Worm (Caenorhabditis elegans): ENCODE results near the gene bigr-1.
A peak's percentile ranks its signal among the peaks of the same experiment; 100 is the strongest.

Gene bigr-1

DNA sequence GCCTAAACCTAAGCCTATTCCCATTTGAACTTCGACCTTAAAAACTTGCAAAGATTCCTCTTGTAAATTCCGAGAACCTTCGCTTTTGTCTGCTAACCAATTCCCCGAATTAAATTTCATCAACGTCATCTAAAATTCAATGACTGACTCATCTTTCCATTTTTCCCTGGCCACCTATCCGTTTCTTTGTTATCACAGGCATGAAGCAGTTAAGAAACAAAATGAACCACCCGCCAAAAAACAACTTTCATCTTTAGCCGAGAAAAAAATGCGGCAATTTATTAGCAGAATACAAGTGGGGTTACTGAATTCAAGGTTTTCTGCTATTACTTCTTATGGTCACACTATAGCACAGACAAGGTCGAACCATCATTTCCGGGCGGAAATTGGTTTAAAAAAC, 23.3 kb downstream of the bigr-1 start:
- TF ChIP-seq dmd-9 (GFP tag; IDR thresholded peaks at IDR 0.05) (no peak), F26F4.8 (GFP tag; conservative IDR thresholded peaks at IDR 0.05) (no peak), lsy-2 (tag; optimal IDR thresholded peaks at IDR 0.05) (no peak), dmd-6 (GFP tag; IDR thresholded peaks at IDR 0.05) (no peak), arid-1 (GFP tag; conservative IDR thresholded peaks at IDR 0.05) (no peak), mes-2 (tag; optimal IDR thresholded peaks at IDR 0.05; ENCODE audit: poor library complexity, severe bottlenecking) (no peak), nhr-102 (tag; optimal IDR thresholded peaks at IDR 0.05) (no peak), ceh-82 (tag; optimal IDR thresholded peaks at IDR 0.05) (no peak), tag-97 (GFP tag; IDR thresholded peaks at IDR 0.05) (no peak), aha-1 (tag) (no peak), ceh-28 (tag; optimal IDR thresholded peaks at IDR 0.05) (no peak), mxl-2 (GFP tag; conservative IDR thresholded peaks at IDR 0.05) (no peak), gei-8 (GFP tag; optimal IDR thresholded peaks at IDR 0.05) (no peak), mdl-1 (tag; optimal IDR thresholded peaks at IDR 0.05) (no peak), pqm-1 (tag; optimal IDR thresholded peaks at IDR 0.05) (no peak), fos-1 (tag; optimal IDR thresholded peaks at IDR 0.05) (no peak), zag-1 (tag; optimal IDR thresholded peaks at IDR 0.05) (no peak)

- TF ChIP-seq nhr-28 (tag; optimal IDR thresholded peaks at IDR 0.05), result peak; percentile 46
- TF ChIP-seq ztf-11 (tag; optimal IDR thresholded peaks at IDR 0.05), result no peak
- TF ChIP-seq zag-1 (tag; optimal IDR thresholded peaks at IDR 0.05), result no peak
- TF ChIP-seq snpc-4 (tag; optimal IDR thresholded peaks at IDR 0.05), result no peak
These were observed 24.3 kb downstream of the bigr-1 start for ce11 chrII:11205783-11206182.

ce11 chrII:11211661-11212060, 30.2 kb downstream of the bigr-1 start:
- TF ChIP-seq hmg-1.1 (GFP tag; IDR thresholded peaks at IDR 0.05) (peak; percentile 33; the same call in 1 of the 2 replicates), egl-43 (GFP tag; IDR thresholded peaks at IDR 0.05) (peak; percentile 52; the same call in 1 of the 2 replicates), set-16 (GFP tag; IDR thresholded peaks at IDR 0.05) (peak; percentile 80), lim-7 (GFP tag; IDR thresholded peaks at IDR 0.05) (peak; percentile 38), T26A8.4 (GFP tag; IDR thresholded peaks at IDR 0.05) (peak; percentile 39; the same call in 1 of the 2 replicates), dmd-9 (GFP tag; IDR thresholded peaks at IDR 0.05) (0 out of 2 replicates have a peak, but pooled peaks have one; percentile 19), mxl-2 (GFP tag; conservative IDR thresholded peaks at IDR 0.05) (peak; percentile 38; the same call in 1 of the 2 replicates)

DNA sequence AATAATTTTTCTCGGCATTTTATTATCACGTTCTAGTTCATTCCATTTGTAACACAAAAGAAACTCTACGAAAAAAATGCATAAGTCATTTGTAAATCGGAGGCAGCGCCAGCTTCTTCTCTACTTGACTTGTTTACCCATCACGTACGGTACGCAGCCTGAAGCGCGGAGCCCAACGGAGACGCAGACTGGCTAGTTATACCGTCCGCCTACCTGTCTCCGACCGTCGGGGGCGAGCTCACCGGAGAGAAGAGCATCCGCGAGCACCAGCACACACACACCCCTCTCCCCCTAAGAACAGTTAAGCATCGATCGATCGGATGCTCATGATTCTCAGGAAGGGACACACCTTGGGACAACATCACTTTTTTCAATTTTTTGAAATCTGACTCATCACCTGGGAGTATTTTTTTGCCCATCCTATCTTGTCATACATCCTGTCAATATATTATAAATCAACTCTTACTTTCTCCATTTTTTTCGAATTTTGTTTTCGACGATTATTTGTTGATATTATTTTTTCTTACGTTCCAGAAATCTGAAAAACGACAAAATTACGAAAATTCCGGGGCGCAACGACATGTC, 40.4 kb downstream of the bigr-1 start, which contains the start of gene plpr-1:
Gene plpr-1 (plus strand): TSS at position 535 of the 585 bp plus-strand sequence.
- TF ChIP-seq set-16 (GFP tag; IDR thresholded peaks at IDR 0.05), result peak; percentile 75
- TF ChIP-seq nhr-28 (tag; optimal IDR thresholded peaks at IDR 0.05), result no peak
- TF ChIP-seq mep-1 (tag; optimal IDR thresholded peaks at IDR 0.05), result no peak
- TF ChIP-seq dmd-9 (GFP tag; IDR thresholded peaks at IDR 0.05), result no peak
- TF ChIP-seq dmd-8 (GFP tag; IDR thresholded peaks at IDR 0.05), result 0 out of 2 replicates have a peak, but pooled peaks have one; percentile 22

ce11 chrII:11224045-11224481, 42.6 kb downstream of the bigr-1 start:
- TF ChIP-seq tag-97 (GFP tag; IDR thresholded peaks at IDR 0.05) (no peak), nhr-237 (tag; optimal IDR thresholded peaks at IDR 0.05) (peak; percentile 34), hlh-30 (tag; optimal IDR thresholded peaks at IDR 0.05; ENCODE audit: insufficient read depth) (peak; percentile 61), hmg-1.1 (GFP tag; IDR thresholded peaks at IDR 0.05) (peak; percentile 83), lin-13 (GFP tag; optimal IDR thresholded peaks at IDR 0.05) (peak; percentile 82), ceh-20 (GFP tag; IDR thresholded peaks at IDR 0.05) (0 out of 2 replicates have a peak, but pooled peaks have one; percentile 21), aha-1 (tag) (peak; percentile 62), fkh-10 (GFP tag; optimal IDR thresholded peaks at IDR 0.05) (no peak), nhr-77 (tag; optimal IDR thresholded peaks at IDR 0.05) (peak; percentile 47), egl-43 (GFP tag; IDR thresholded peaks at IDR 0.05) (no peak), ceh-28 (tag; optimal IDR thresholded peaks at IDR 0.05) (no peak), mxl-3 (GFP tag; optimal IDR thresholded peaks at IDR 0.05) (peak; percentile 71), dmd-8 (GFP tag; IDR thresholded peaks at IDR 0.05) (no peak), spr-3 (GFP tag; optimal IDR thresholded peaks at IDR 0.05) (peak; percentile 59), F37D6.2 (tag; optimal IDR thresholded peaks at IDR 0.05) (peak; percentile 6), snpc-1.2 (GFP tag; IDR thresholded peaks at IDR 0.05) (peak; percentile 85), mes-2 (tag; optimal IDR thresholded peaks at IDR 0.05; ENCODE audit: poor library complexity, severe bottlenecking) (peak; percentile 89), nhr-42 (GFP tag; IDR thresholded peaks at IDR 0.05) (peak; percentile 78; the same call in 1 of the 2 replicates), rbr-2 (tag; optimal IDR thresholded peaks at IDR 0.05) (peak; percentile 60), nhr-102 (tag; optimal IDR thresholded peaks at IDR 0.05) (peak; percentile 86), ceh-82 (tag; optimal IDR thresholded peaks at IDR 0.05) (no peak), nhr-28 (tag; optimal IDR thresholded peaks at IDR 0.05) (peak; percentile 72), daf-16 (GFP tag; optimal IDR thresholded peaks at IDR 0.05) (peak; percentile 60 to 64), daf-16 (tag; optimal IDR thresholded peaks at IDR 0.05) (peak; percentile 92), lim-7 (GFP tag; IDR thresholded peaks at IDR 0.05) (0 out of 2 replicates have a peak, but pooled peaks have one; percentile 50), attf-4 (tag; optimal IDR thresholded peaks at IDR 0.05) (no peak)
